Worm (Caenorhabditis elegans): ENCODE data around the gene F40A3.4.

ce11 chrV:7901222-7901621, 25.7 kb downstream of the F40A3.4 start:
- TF ChIP-seq hlh-1 (tag; optimal IDR thresholded peaks at IDR 0.05) = no peak
- no peak for TF ChIP-seq unc-62 (GFP tag; optimal IDR thresholded peaks at IDR 0.05)
- no peak for TF ChIP-seq unc-120 (tag; optimal IDR thresholded peaks at IDR 0.05; ENCODE audit: poor library complexity, severe bottlenecking)
- TF ChIP-seq elt-1 (tag; optimal IDR thresholded peaks at IDR 0.05; ENCODE audit: borderline replicate concordance, insufficient read depth) = no peak
- no peak for TF ChIP-seq pha-4 (tag; optimal IDR thresholded peaks at IDR 0.05)
- TF ChIP-seq nhr-237 (tag; optimal IDR thresholded peaks at IDR 0.05) = no peak
- TF ChIP-seq nhr-12 (tag; optimal IDR thresholded peaks at IDR 0.05) = no peak
- no peak for TF ChIP-seq elt-3 (tag; optimal IDR thresholded peaks at IDR 0.05)
- TF ChIP-seq unc-39 (tag; optimal IDR thresholded peaks at IDR 0.05) = no peak
